Fruit fly (Drosophila melanogaster): ENCODE data around the gene CG15878.

Gene CG15878

dm6 chr3L:2174232-2174631 is 38.1 kb downstream of the CG15878 start, which contains the start of gene CG15820:
Gene CG15820 (minus strand): TSS chr3L:2174332.
- TF ChIP-seq Hr78 (GFP tag; optimal IDR thresholded peaks at IDR 0.05): no peak
- TF ChIP-seq brk (GFP tag; optimal IDR thresholded peaks at IDR 0.05): peak; percentile 29
- TF ChIP-seq tai (GFP tag; optimal IDR thresholded peaks at IDR 0.05): no peak
- no peak for TF ChIP-seq CG32264 (GFP tag; optimal IDR thresholded peaks at IDR 0.05)
- no peak for TF ChIP-seq CrebA (GFP tag; optimal IDR thresholded peaks at IDR 0.05; ENCODE audit: borderline replicate concordance)
- TF ChIP-seq psq (GFP tag; optimal IDR thresholded peaks at IDR 0.05): peak; percentile 12
- no peak for TF ChIP-seq Dfd (GFP tag; optimal IDR thresholded peaks at IDR 0.05)
- no peak for TF ChIP-seq Rel (GFP tag; optimal IDR thresholded peaks at IDR 0.05)
- peak; percentile 40 for TF ChIP-seq Rel (tag; optimal IDR thresholded peaks at IDR 0.05)
- peak; percentile 32 for TF ChIP-seq OdsH (GFP tag; optimal IDR thresholded peaks at IDR 0.05)
- TF ChIP-seq jim (GFP tag; optimal IDR thresholded peaks at IDR 0.05): no peak
- TF ChIP-seq woc (GFP tag; optimal IDR thresholded peaks at IDR 0.05): no peak
- no peak for TF ChIP-seq Myc (optimal IDR thresholded peaks at IDR 0.05)
- no peak for TF ChIP-seq Mio (GFP tag; optimal IDR thresholded peaks at IDR 0.05)
- TF ChIP-seq pan (optimal IDR thresholded peaks at IDR 0.05): no peak
- no peak for TF ChIP-seq dsf (GFP tag; optimal IDR thresholded peaks at IDR 0.05; ENCODE audit: borderline replicate concordance)
- TF ChIP-seq HLH106 (tag; optimal IDR thresholded peaks at IDR 0.05): peak; percentile 39
- TF ChIP-seq fru (GFP tag; optimal IDR thresholded peaks at IDR 0.05): no peak
- no peak for TF ChIP-seq usp (GFP tag; optimal IDR thresholded peaks at IDR 0.05)
- no peak for TF ChIP-seq lola (GFP tag; optimal IDR thresholded peaks at IDR 0.05)
- TF ChIP-seq ey (GFP tag; optimal IDR thresholded peaks at IDR 0.05): no peak
- TF ChIP-seq h (GFP tag; optimal IDR thresholded peaks at IDR 0.05): no peak
- TF ChIP-seq CG9705 (GFP tag; optimal IDR thresholded peaks at IDR 0.05): no peak
- no peak for TF ChIP-seq N (GFP tag; optimal IDR thresholded peaks at IDR 0.05)
- no peak for TF ChIP-seq GATAd (GFP tag; optimal IDR thresholded peaks at IDR 0.05)
- no peak for TF ChIP-seq sage (GFP tag; optimal IDR thresholded peaks at IDR 0.05)
- no peak for TF ChIP-seq Vsx2 (GFP tag; optimal IDR thresholded peaks at IDR 0.05; ENCODE audit: partially characterized antibody)
- no peak for TF ChIP-seq Hnf4 (GFP tag; optimal IDR thresholded peaks at IDR 0.05)
- TF ChIP-seq rgr (GFP tag; optimal IDR thresholded peaks at IDR 0.05): peak; percentile 48
- no peak for TF ChIP-seq Hr83 (GFP tag; optimal IDR thresholded peaks at IDR 0.05; ENCODE audit: poor library complexity, severe bottlenecking)
- TF ChIP-seq dmrt93B (GFP tag; optimal IDR thresholded peaks at IDR 0.05): no peak
- no peak for TF ChIP-seq Jra (GFP tag; optimal IDR thresholded peaks at IDR 0.05)
- no peak for TF ChIP-seq sv (GFP tag; optimal IDR thresholded peaks at IDR 0.05)
- TF ChIP-seq dl (GFP tag; optimal IDR thresholded peaks at IDR 0.05; ENCODE audit: insufficient read depth in 1 of 2, partially characterized antibody in 2 of 2): no peak
- no peak for TF ChIP-seq Sp1 (GFP tag; optimal IDR thresholded peaks at IDR 0.05)
- TF ChIP-seq foxo (GFP tag; optimal IDR thresholded peaks at IDR 0.05): no peak
- TF ChIP-seq Dif (GFP tag; optimal IDR thresholded peaks at IDR 0.05; ENCODE audit: partially characterized antibody): no peak
- TF ChIP-seq br (GFP tag; optimal IDR thresholded peaks at IDR 0.05): no peak
- no peak for TF ChIP-seq Abd-B (GFP tag; optimal IDR thresholded peaks at IDR 0.05)

- TF ChIP-seq brk (GFP tag; optimal IDR thresholded peaks at IDR 0.05) (peak; percentile 47), Hr83 (GFP tag; optimal IDR thresholded peaks at IDR 0.05; ENCODE audit: poor library complexity, severe bottlenecking) (no peak)
Observed at dm6 chr3L:2170885-2171526, 41.3 kb downstream of the CG15878 start, which contains the start of gene CG5704. Gene CG5704 (minus strand): TSS chr3L:2170971.

dm6 chr3L:2168954-2169353 is 43.3 kb downstream of the CG15878 start, which contains the start of gene CG15879:
Gene CG15879 (minus strand): TSS chr3L:2169108.
- TF ChIP-seq dmrt93B (GFP tag; optimal IDR thresholded peaks at IDR 0.05): no peak
- no peak for TF ChIP-seq HLH106 (tag; optimal IDR thresholded peaks at IDR 0.05)
- TF ChIP-seq usp (GFP tag; optimal IDR thresholded peaks at IDR 0.05): no peak
- TF ChIP-seq OdsH (GFP tag; optimal IDR thresholded peaks at IDR 0.05): no peak
- TF ChIP-seq br (GFP tag; optimal IDR thresholded peaks at IDR 0.05): no peak
- TF ChIP-seq CG9705 (GFP tag; optimal IDR thresholded peaks at IDR 0.05): no peak
- no peak for TF ChIP-seq psq (GFP tag; optimal IDR thresholded peaks at IDR 0.05)
- no peak for TF ChIP-seq CrebA (GFP tag; optimal IDR thresholded peaks at IDR 0.05; ENCODE audit: borderline replicate concordance)
- TF ChIP-seq Vsx2 (GFP tag; optimal IDR thresholded peaks at IDR 0.05; ENCODE audit: partially characterized antibody): no peak
- TF ChIP-seq sv (GFP tag; optimal IDR thresholded peaks at IDR 0.05): no peak
- TF ChIP-seq N (GFP tag; optimal IDR thresholded peaks at IDR 0.05): no peak
- TF ChIP-seq sage (GFP tag; optimal IDR thresholded peaks at IDR 0.05): no peak

Measured in whole organism, wandering third instar larva.